Fruit fly (Drosophila melanogaster) whole organism, embryonic: ENCODE measurements around the gene CG6961.

ENCODE experiments used
- B-H2 ChIP-seq: fragments of 200-800 bp; sonication (Bioruptor generic); optimal IDR thresholded peaks from 2 replicates; lab custom pipeline; 2018; ENCODE audit warnings: missing biosample characterization, mild to moderate bottlenecking, missing genetic modification characterization
- BtbVII ChIP-seq: fragments of 200-800 bp; sonication (Bioruptor generic); optimal IDR thresholded peaks from 3 replicates; lab custom pipeline; 2017; ENCODE audit warnings: missing biosample characterization, mild to moderate bottlenecking, missing genetic modification characterization
- C15 ChIP-seq: fragments of 200-800 bp; sonication (Bioruptor generic); IDR thresholded peaks from 3 replicates; pipeline ENCODE4 v1.3.6; 2022; ENCODE audit warnings: missing biosample characterization, missing genetic modification characterization
- CG10321 ChIP-seq: fragments of 200-800 bp; sonication (Bioruptor generic); IDR thresholded peaks from 2 replicates; pipeline ENCODE4 v1.3.6; 2022; ENCODE audit warnings: missing biosample characterization, missing genetic modification characterization
- CG11398 ChIP-seq: fragments of 200-800 bp; sonication (Bioruptor generic); optimal IDR thresholded peaks from 2 replicates; lab custom pipeline; 2016; ENCODE audit warnings: missing biosample characterization, missing genetic modification characterization
- CG12219 ChIP-seq: fragments of 200-800 bp; sonication (Bioruptor generic); optimal IDR thresholded peaks from 3 replicates; lab custom pipeline; 2018; ENCODE audit warnings: missing biosample characterization, mild to moderate bottlenecking, missing genetic modification characterization
- CG12299 ChIP-seq: fragments of 200-800 bp; sonication (Bioruptor generic); optimal IDR thresholded peaks from 2 replicates; lab custom pipeline; 2018; ENCODE audit warnings: missing biosample characterization, mild to moderate bottlenecking, missing genetic modification characterization
- CG14860 ChIP-seq: fragments of 200-800 bp; sonication (Bioruptor generic); IDR thresholded peaks from 3 replicates; pipeline ENCODE4 v1.3.6; 2022; ENCODE audit warnings: missing biosample characterization, missing genetic modification characterization; ENCODE audit not compliant: partially characterized antibody
- CG15269 ChIP-seq: fragments of 200-800 bp; sonication (Bioruptor generic); optimal IDR thresholded peaks from 2 replicates; lab custom pipeline; 2018; ENCODE audit warnings: missing biosample characterization, mild to moderate bottlenecking, missing genetic modification characterization, moderate library complexity
- CG15601 ChIP-seq: fragments of 200-800 bp; sonication (Bioruptor generic); optimal IDR thresholded peaks from 3 replicates; lab custom pipeline; 2019; ENCODE audit warnings: missing biosample characterization, mild to moderate bottlenecking, missing genetic modification characterization, moderate library complexity
- CG17612 ChIP-seq: fragments of 200-800 bp; sonication (Bioruptor generic); IDR thresholded peaks from 2 replicates; pipeline ENCODE4 v1.3.6; 2022; ENCODE audit warnings: missing biosample characterization, missing genetic modification characterization
- CG17829 ChIP-seq: fragments of 200-800 bp; optimal IDR thresholded peaks from 2 replicates; lab custom pipeline; 2019; ENCODE audit warnings: missing biosample characterization, mild to moderate bottlenecking, missing genetic modification characterization, moderate library complexity
- CG2678 ChIP-seq: fragments of 200-800 bp; sonication (Bioruptor generic); optimal IDR thresholded peaks from 3 replicates; lab custom pipeline; 2019; ENCODE audit warnings: missing biosample characterization, mild to moderate bottlenecking, missing genetic modification characterization, moderate library complexity
- CG3065 ChIP-seq: fragments of 200-800 bp; sonication (Bioruptor generic); optimal IDR thresholded peaks from 2 replicates; lab custom pipeline; 2016; ENCODE audit warnings: missing biosample characterization, missing genetic modification characterization
- CG33557 ChIP-seq: fragments of 200-800 bp; sonication (Bioruptor generic); optimal IDR thresholded peaks from 2 replicates; lab custom pipeline; 2019; ENCODE audit warnings: missing biosample characterization, mild to moderate bottlenecking, missing genetic modification characterization, moderate library complexity
- CG3847 ChIP-seq: fragments of 200-800 bp; sonication (Bioruptor generic); IDR thresholded peaks from 2 replicates; pipeline ENCODE4 v1.3.6; 2022; ENCODE audit warnings: missing biosample characterization, missing genetic modification characterization
- CG43689 ChIP-seq: fragments of 200-800 bp; sonication (Bioruptor generic); IDR thresholded peaks from 2 replicates; pipeline ENCODE4 v1.3.6; 2022; ENCODE audit warnings: missing biosample characterization, missing genetic modification characterization
- CG6254 ChIP-seq: fragments of 200-800 bp; sonication (Bioruptor generic); optimal IDR thresholded peaks from 3 replicates; lab custom pipeline; 2017; ENCODE audit warnings: mild to moderate bottlenecking, missing biosample characterization, missing genetic modification reagents, missing genetic modification characterization
- CG7963 ChIP-seq: fragments of 200-800 bp; sonication (Bioruptor generic); IDR thresholded peaks from 3 replicates; pipeline ENCODE4 v1.3.6; 2022; ENCODE audit warnings: missing biosample characterization, missing genetic modification characterization; ENCODE audit not compliant: partially characterized antibody
- CTCF ChIP-seq: fragments of 200-800 bp; sonication (Bioruptor generic); optimal IDR thresholded peaks from 2 replicates; lab custom pipeline; 2017; ENCODE audit warnings: missing biosample characterization, mild to moderate bottlenecking, missing genetic modification characterization, moderate library complexity
- CoRest ChIP-seq: fragments of 200-800 bp; sonication (Bioruptor generic); optimal IDR thresholded peaks from 3 replicates; lab custom pipeline; 2018; ENCODE audit warnings: missing biosample characterization, mild to moderate bottlenecking, missing genetic modification characterization, moderate library complexity
- D19B ChIP-seq: fragments of 200-800 bp; sonication (Bioruptor generic); optimal IDR thresholded peaks from 2 replicates; lab custom pipeline; 2017; ENCODE audit warnings: missing biosample characterization, mild to moderate bottlenecking, missing genetic modification characterization
- Dip2 ChIP-seq: fragments of 200-800 bp; sonication (Bioruptor generic); IDR thresholded peaks from 2 replicates; pipeline ENCODE4 v1.3.6; 2022; ENCODE audit warnings: missing biosample characterization, missing genetic modification characterization
- Drgx ChIP-seq: fragments of 200-800 bp; sonication (Bioruptor generic); IDR thresholded peaks from 2 replicates; pipeline ENCODE4 v1.3.6; 2022; ENCODE audit warnings: missing biosample characterization, missing genetic modification characterization
- Opbp ChIP-seq: fragments of 200-800 bp; sonication (Bioruptor generic); IDR thresholded peaks from 3 replicates; pipeline ENCODE4 v1.3.6; 2022; ENCODE audit warnings: missing biosample characterization, missing genetic modification characterization; ENCODE audit not compliant: partially characterized antibody
- Six4 ChIP-seq: fragments of 200-800 bp; sonication (Bioruptor generic); optimal IDR thresholded peaks from 2 replicates; lab custom pipeline; 2016; ENCODE audit warnings: missing biosample characterization, missing genetic modification characterization
- Sox102F ChIP-seq: fragments of 200-800 bp; sonication (Bioruptor generic); optimal IDR thresholded peaks from 2 replicates; lab custom pipeline; 2018; ENCODE audit warnings: missing biosample characterization, mild to moderate bottlenecking, missing genetic modification characterization, moderate library complexity
- Spps ChIP-seq: fragments of 200-800 bp; sonication (Bioruptor generic); optimal IDR thresholded peaks from 2 replicates; lab custom pipeline; 2018; ENCODE audit warnings: missing biosample characterization, mild to moderate bottlenecking, missing genetic modification characterization
- ap ChIP-seq: fragments of 200-800 bp; sonication (Bioruptor generic); IDR thresholded peaks from 2 replicates; pipeline ENCODE4 v1.3.6; 2022; ENCODE audit warnings: missing biosample characterization, missing genetic modification characterization
- bigmax ChIP-seq: fragments of 200-800 bp; sonication (Bioruptor generic); optimal IDR thresholded peaks from 2 replicates; lab custom pipeline; 2018; ENCODE audit warnings: missing biosample characterization, mild to moderate bottlenecking, missing genetic modification characterization
- cad ChIP-seq: fragments of >200 bp; optimal IDR thresholded peaks from 2 replicates; lab custom pipeline; 2017; ENCODE audit warnings: missing biosample characterization, missing genetic modification characterization
- chif ChIP-seq, 2 experiments: fragments of 200-800 bp; sonication (Bioruptor generic); optimal IDR thresholded peaks; 3 replicates each; lab custom pipeline; 2016; ENCODE audit warnings: missing biosample characterization in 2 of 2, missing genetic modification characterization in 2 of 2
- chn ChIP-seq: fragments of 200-800 bp; sonication (Bioruptor generic); optimal IDR thresholded peaks from 2 replicates; lab custom pipeline; 2016; ENCODE audit warnings: missing biosample characterization, missing genetic modification characterization
- dimm ChIP-seq: fragments of 200-800 bp; sonication (Bioruptor generic); IDR thresholded peaks from 2 replicates; pipeline ENCODE4 v1.3.6; 2022; ENCODE audit warnings: missing biosample characterization, missing genetic modification characterization
- gcm ChIP-seq: fragments of 200-800 bp; sonication (Bioruptor generic); optimal IDR thresholded peaks from 2 replicates; lab custom pipeline; 2019; ENCODE audit warnings: missing biosample characterization, mild to moderate bottlenecking, missing genetic modification characterization, moderate library complexity
- gem ChIP-seq: fragments of 200-800 bp; sonication (Bioruptor generic); optimal IDR thresholded peaks from 2 replicates; lab custom pipeline; 2019; ENCODE audit warnings: missing biosample characterization, mild to moderate bottlenecking, missing genetic modification characterization, moderate library complexity
- grn ChIP-seq: fragments of 200-800 bp; sonication (Bioruptor generic); optimal IDR thresholded peaks from 3 replicates; lab custom pipeline; 2017; ENCODE audit warnings: missing biosample characterization, missing genetic modification characterization
- gt ChIP-seq: fragments of 200-800 bp; sonication (Bioruptor generic); IDR thresholded peaks from 2 replicates; pipeline ENCODE4 v1.3.6; 2022; ENCODE audit warnings: missing biosample characterization, missing genetic modification characterization
- h ChIP-seq: fragments of >200 bp; optimal IDR thresholded peaks from 2 replicates; lab custom pipeline; 2017
- hkb ChIP-seq, 2 experiments: fragments of 200-800 bp in 1 of 2; fragments of >200 bp in 1 of 2; sonication (Bioruptor generic) in 1 of 2; IDR thresholded peaks in 1 of 2; optimal IDR thresholded peaks in 1 of 2; 2 replicates each; pipeline versions ENCODE4 v1.3.6 to Lab custom; 2017 to 2022; ENCODE audit warnings: missing biosample characterization in 1 of 2, missing genetic modification characterization in 1 of 2
- inv ChIP-seq: fragments of 200-800 bp; sonication (Bioruptor generic); IDR thresholded peaks from 2 replicates; pipeline ENCODE4 v1.3.6; 2022; ENCODE audit warnings: missing biosample characterization, missing genetic modification characterization; ENCODE audit not compliant: partially characterized antibody
- kni ChIP-seq: fragments of 200-800 bp; sonication (Bioruptor generic); optimal IDR thresholded peaks from 3 replicates; lab custom pipeline; 2017; ENCODE audit warnings: mild to moderate bottlenecking, missing biosample characterization, missing genetic modification reagents, missing genetic modification characterization
- lola ChIP-seq, 3 experiments: fragments of >200 bp in 2 of 3; fragments of 200-800 bp in 1 of 3; sonication (Bioruptor generic) in 1 of 3; optimal IDR thresholded peaks; 2 replicates each; lab custom pipeline; 2017 to 2019; ENCODE audit warnings: missing biosample characterization in 3 of 3, missing genetic modification characterization in 3 of 3, mild to moderate bottlenecking in 1 of 3, moderate library complexity in 1 of 3
- oc ChIP-seq: fragments of 200-800 bp; sonication (Bioruptor generic); optimal IDR thresholded peaks from 2 replicates; lab custom pipeline; 2018; ENCODE audit warnings: missing biosample characterization, mild to moderate bottlenecking, missing genetic modification characterization, moderate library complexity
- onecut ChIP-seq: fragments of 200-800 bp; sonication (Bioruptor generic); IDR thresholded peaks from 2 replicates; pipeline ENCODE4 v1.3.6; 2022; ENCODE audit warnings: missing biosample characterization, missing genetic modification characterization
- sens ChIP-seq: fragments of 200-800 bp; sonication (Bioruptor generic); peaks from one replicate; lab custom pipeline; 2016; ENCODE audit warnings: missing biosample characterization, missing genetic modification characterization
- slbo ChIP-seq: fragments of 200-800 bp; sonication (Bioruptor generic); IDR thresholded peaks from 2 replicates; pipeline ENCODE4 v1.3.6; 2022; ENCODE audit warnings: missing biosample characterization, missing genetic modification characterization
- tin ChIP-seq: fragments of 200-800 bp; sonication (Bioruptor generic); optimal IDR thresholded peaks from 3 replicates; lab custom pipeline; 2016; ENCODE audit warnings: missing biosample characterization, missing genetic modification characterization
- ttk ChIP-seq: fragments of 200-800 bp; sonication (Bioruptor generic); IDR thresholded peaks from 2 replicates; pipeline ENCODE4 v2.1.2; 2022; ENCODE audit warnings: missing biosample characterization, missing genetic modification characterization
- unpg ChIP-seq: fragments of 200-800 bp; sonication (Bioruptor generic); optimal IDR thresholded peaks from 3 replicates; lab custom pipeline; 2018; ENCODE audit warnings: missing biosample characterization, mild to moderate bottlenecking, missing genetic modification characterization, moderate library complexity
- wek ChIP-seq: fragments of 200-800 bp; sonication (Bioruptor generic); optimal IDR thresholded peaks from 3 replicates; lab custom pipeline; 2018; ENCODE audit warnings: missing biosample characterization, mild to moderate bottlenecking, missing genetic modification characterization, moderate library complexity

The CG6961 gene

dm6 chrX:18837046-18837445, 49.0 kb upstream of the CG6961 start (continued):
- peak; percentile 62 for TF ChIP-seq grn (GFP tag; lab: Kevin White, UChicago)
- TF ChIP-seq Spps (tag; lab: Kevin White, UChicago), result no peak
- peak; percentile 51 for TF ChIP-seq slbo (GFP tag; lab: Robert Waterston, UW)
- TF ChIP-seq gem (tag; lab: Kevin White, UChicago), result peak; percentile 66
- TF ChIP-seq CG12299 (tag; lab: Kevin White, UChicago), result no peak
- peak; percentile 21 to 31 for TF ChIP-seq chif (GFP tag; optimal IDR thresholded peaks at IDR 0.05; lab: Kevin White, UChicago)
- no peak for TF ChIP-seq inv (GFP tag; lab: Robert Waterston, UW)
- peak; percentile 68 for TF ChIP-seq CoRest (tag; lab: Kevin White, UChicago)
- TF ChIP-seq CG7963 (GFP tag; lab: Robert Waterston, UW), result no peak
- peak; percentile 60 for TF ChIP-seq Drgx (GFP tag; lab: Robert Waterston, UW)
- no peak for TF ChIP-seq CG3065 (GFP tag; lab: Kevin White, UChicago)
- TF ChIP-seq ttk (GFP tag; lab: Robert Waterston, UW), result 0 out of 2 replicates have a peak, but pooled peaks have one; percentile 22
- TF ChIP-seq CG11398 (GFP tag; lab: Kevin White, UChicago), result peak; percentile 20
- TF ChIP-seq h (lab: Kevin White, UChicago), result no peak
- peak; percentile 46 for TF ChIP-seq unpg (GFP tag; lab: Kevin White, UChicago)
- no peak for TF ChIP-seq kni
- peak; percentile 56 for TF ChIP-seq CG12219 (GFP tag; lab: Kevin White, UChicago)
- TF ChIP-seq sens, result peak; percentile 83
- no peak for TF ChIP-seq Opbp
- TF ChIP-seq CG10321 (GFP tag; lab: Robert Waterston, UW), result no peak
- TF ChIP-seq CG15269 (tag; lab: Kevin White, UChicago), result peak; percentile 67
- TF ChIP-seq bigmax (GFP tag; lab: Kevin White, UChicago), result no peak
- no peak for TF ChIP-seq B-H2 (GFP tag; lab: Kevin White, UChicago)
- TF ChIP-seq C15 (GFP tag; lab: Robert Waterston, UW), result no peak
- no peak for TF ChIP-seq Dip2 (GFP tag; lab: Robert Waterston, UW)
- peak; percentile 67 for TF ChIP-seq Sox102F (GFP tag; lab: Kevin White, UChicago)
- peak; percentile 10 for TF ChIP-seq gcm (GFP tag; lab: Kevin White, UChicago)
- no peak for TF ChIP-seq CG17612 (GFP tag; lab: Robert Waterston, UW)
- 0 out of 2 replicates have a peak, but pooled peaks have one; percentile 13 for TF ChIP-seq CG43689 (GFP tag; lab: Robert Waterston, UW)
- TF ChIP-seq D19B (GFP tag; lab: Kevin White, UChicago), result no peak
- peak in 1 of 3 experiments; percentile 28 for TF ChIP-seq lola (GFP tag; optimal IDR thresholded peaks at IDR 0.05; lab: Kevin White, UChicago)
- TF ChIP-seq oc, result no peak
- TF ChIP-seq CG17829 (tag; lab: Kevin White, UChicago), result peak; percentile 43
- peak; percentile 8 for TF ChIP-seq wek
- TF ChIP-seq CG3847 (GFP tag; lab: Robert Waterston, UW), result no peak; the same call in 1 of the 2 replicates
- no peak for TF ChIP-seq CTCF
- no peak for TF ChIP-seq gt
- no peak for TF ChIP-seq CG6254 (GFP tag; lab: Kevin White, UChicago)
- TF ChIP-seq cad (GFP tag; lab: Kevin White, UChicago), result no peak
- TF ChIP-seq hkb (optimal IDR thresholded peaks at IDR 0.05; lab: Kevin White, UChicago), result no peak
- TF ChIP-seq hkb (GFP tag; IDR thresholded peaks at IDR 0.05; lab: Robert Waterston, UW), result no peak
- TF ChIP-seq Six4 (GFP tag; lab: Kevin White, UChicago), result no peak
- TF ChIP-seq CG15601 (tag; lab: Kevin White, UChicago), result no peak
- no peak for TF ChIP-seq onecut
- no peak for TF ChIP-seq BtbVII (GFP tag; lab: Kevin White, UChicago)
- TF ChIP-seq chn (GFP tag; lab: Kevin White, UChicago), result no peak
- TF ChIP-seq dimm (GFP tag; lab: Robert Waterston, UW), result 0 out of 2 replicates have a peak, but pooled peaks have one; percentile 31
- TF ChIP-seq ap (GFP tag; lab: Robert Waterston, UW), result no peak
- no peak for TF ChIP-seq CG33557 (GFP tag; lab: Kevin White, UChicago)
- no peak for TF ChIP-seq CG14860 (GFP tag; lab: Robert Waterston, UW)
- peak; percentile 33 for TF ChIP-seq CG2678 (tag; lab: Kevin White, UChicago)
- no peak for TF ChIP-seq tin
